Worm (Caenorhabditis elegans) whole organism, L3 larva: ENCODE data around the gene ZK1320.9.

Experiments
- ama-1 ChIP-seq: fragments of 150-350 bp; optimal IDR thresholded peaks from 2 replicates; lab custom pipeline; 2018
- nhr-12 ChIP-seq: fragments of 150-350 bp; optimal IDR thresholded peaks from 2 replicates; lab custom pipeline; 2014; ENCODE audit warnings: missing biosample characterization, missing genetic modification characterization

ce11 chrII:9686663-9687193, at the start of gene ZK1320.9:
- TF ChIP-seq ama-1 (lab: Kevin White, UChicago) (no peak), nhr-12 (tag; lab: Kevin White, UChicago) (no peak)
